Fruit fly (Drosophila melanogaster) whole organism, adult: ENCODE data around the gene CG1105.

Source experiments
- CG11617 ChIP-seq: fragments of 200-800 bp; sonication (Bioruptor generic); optimal IDR thresholded peaks from 2 replicates; lab custom pipeline; 2017; ENCODE audit warnings: mild to moderate bottlenecking, missing biosample characterization, missing genetic modification reagents, missing genetic modification characterization
- CG12768 ChIP-seq: fragments of 200-800 bp; sonication (Bioruptor generic); optimal IDR thresholded peaks from 2 replicates; lab custom pipeline; 2017; ENCODE audit warnings: missing biosample characterization, missing genetic modification characterization, mild to moderate bottlenecking, moderate library complexity, missing genetic modification reagents
- CG5204 ChIP-seq: fragments of 200-800 bp; sonication (Bioruptor generic); optimal IDR thresholded peaks from 2 replicates; lab custom pipeline; 2016; ENCODE audit warnings: missing biosample characterization, missing genetic modification characterization
- CG7101 ChIP-seq: fragments of 200-800 bp; sonication (Bioruptor generic); optimal IDR thresholded peaks from 2 replicates; lab custom pipeline; 2018; ENCODE audit warnings: missing biosample characterization, mild to moderate bottlenecking, missing genetic modification characterization, moderate library complexity
- Clk ChIP-seq: fragments of 200-800 bp; sonication (Bioruptor generic); optimal IDR thresholded peaks from 2 replicates; lab custom pipeline; 2017; ENCODE audit warnings: missing biosample characterization, missing genetic modification characterization
- Mnt ChIP-seq: fragments of 200-800 bp; sonication (Bioruptor generic); optimal IDR thresholded peaks from 2 replicates; lab custom pipeline; 2016; ENCODE audit warnings: missing biosample characterization, mild to moderate bottlenecking, missing genetic modification characterization
- cic ChIP-seq: fragments of 200-800 bp; sonication (Bioruptor generic); optimal IDR thresholded peaks from 2 replicates; lab custom pipeline; 2017; ENCODE audit warnings: missing biosample characterization, mild to moderate bottlenecking, missing genetic modification characterization, moderate library complexity
- kay ChIP-seq: fragments of 200-800 bp; sonication (Bioruptor generic); peaks from one replicate; lab custom pipeline; 2016; ENCODE audit warnings: missing biosample characterization, missing genetic modification characterization, borderline replicate concordance
- tj ChIP-seq: fragments of 200-800 bp; sonication (Bioruptor generic); optimal IDR thresholded peaks from 3 replicates; lab custom pipeline; 2017; ENCODE audit warnings: missing biosample characterization, mild to moderate bottlenecking, missing genetic modification characterization, moderate library complexity

DNA sequence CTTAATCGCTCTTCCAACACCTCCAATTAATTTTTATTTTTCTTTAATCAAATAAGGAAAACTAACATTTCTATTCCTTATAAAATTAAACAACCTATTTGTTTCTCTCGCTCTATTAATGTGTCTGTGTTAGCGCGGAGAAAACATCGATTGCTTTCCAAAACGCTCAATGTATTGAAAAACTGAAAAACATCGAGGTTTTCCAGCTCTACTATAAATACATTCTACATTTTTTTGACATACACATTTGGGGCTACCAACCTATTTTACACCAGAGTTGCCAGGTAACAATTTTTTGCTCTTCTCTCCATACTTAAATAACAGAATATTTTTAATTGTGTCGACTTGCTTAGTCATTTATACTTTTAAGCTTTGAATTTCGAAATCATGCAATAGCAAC is 25.0 kb upstream of the CG1105 start:
- TF ChIP-seq CG11617 (GFP tag; lab: Kevin White, UChicago) (no peak), Mnt (GFP tag; lab: Kevin White, UChicago) (no peak), Clk (no peak), kay (GFP tag; lab: Kevin White, UChicago) (peak; percentile 71), tj (no peak), cic (GFP tag; lab: Kevin White, UChicago) (no peak), CG12768 (no peak), CG5204 (GFP tag; lab: Kevin White, UChicago) (no peak), CG7101 (tag; lab: Kevin White, UChicago) (no peak)
